Worm (Caenorhabditis elegans) whole organism, L4 larva: ENCODE results near the gene K09F5.4.

Experiments
- D1046.2 ChIP-seq: fragments of 200-800 bp; sonication (Bioruptor generic); IDR thresholded peaks from 2 replicates; pipeline ENCODE4 v1.3.6; 2022; ENCODE audit warnings: missing genetic modification characterization, missing compliant biosample characterization
- F26F4.8 ChIP-seq: fragments of 200-800 bp; sonication (Bioruptor generic); conservative IDR thresholded peaks from 2 replicates; pipeline ENCODE4 v1.3.6; 2022; ENCODE audit warnings: missing genetic modification characterization, missing compliant biosample characterization
- T26A8.4 ChIP-seq: fragments of 200-800 bp; sonication (Bioruptor generic); IDR thresholded peaks from 2 replicates; pipeline ENCODE4 v1.3.6; 2022; ENCODE audit warnings: missing genetic modification characterization, missing compliant biosample characterization
- aha-1 ChIP-seq: fragments of 150-350 bp; peaks from one replicate; lab custom pipeline; 2014; ENCODE audit warnings: missing biosample characterization, missing genetic modification characterization
- ama-1 ChIP-seq: fragments of 150-350 bp; optimal IDR thresholded peaks from 2 replicates; lab custom pipeline; 2014; ENCODE audit warnings: inconsistent platforms, mixed read lengths
- arid-1 ChIP-seq: fragments of 200-800 bp; sonication (Bioruptor generic); conservative IDR thresholded peaks from 2 replicates; pipeline ENCODE4 v1.3.6; 2022; ENCODE audit warnings: missing genetic modification reagents, missing genetic modification characterization, missing compliant biosample characterization
- ceh-82 ChIP-seq: sonication (generic microtip); optimal IDR thresholded peaks from 2 replicates; lab custom pipeline; 2017; ENCODE audit warnings: missing biosample characterization, missing genetic modification characterization
- ces-1 ChIP-seq: fragments of 150-350 bp; sonication (generic microtip); optimal IDR thresholded peaks from 4 replicates; lab custom pipeline; 2014; ENCODE audit warnings: missing biosample characterization, missing genetic modification reagents, missing genetic modification characterization
- daf-12 ChIP-seq: fragments of 150-350 bp; optimal IDR thresholded peaks from 2 replicates; lab custom pipeline; 2014; ENCODE audit warnings: missing biosample characterization, missing genetic modification reagents, missing genetic modification characterization
- daf-16 ChIP-seq, 3 experiments: sonication (generic microtip); optimal IDR thresholded peaks; 2 replicates each; lab custom pipeline; 2016 to 2017; ENCODE audit warnings: missing genetic modification characterization in 3 of 3, missing genetic modification reagents in 3 of 3, mild to moderate bottlenecking in 2 of 3, missing compliant biosample characterization in 2 of 3, missing biosample characterization in 1 of 3, moderate library complexity in 1 of 3
- dpl-1 ChIP-seq: fragments of 150-350 bp; optimal IDR thresholded peaks from 2 replicates; lab custom pipeline; 2014; ENCODE audit warnings: missing biosample characterization, missing genetic modification reagents, missing genetic modification characterization
- duxl-1 ChIP-seq: sonication (generic microtip); optimal IDR thresholded peaks from 2 replicates; lab custom pipeline; 2016; ENCODE audit warnings: mild to moderate bottlenecking, missing genetic modification characterization, moderate library complexity, missing compliant biosample characterization; ENCODE audit not compliant: poor library complexity
- dve-1 ChIP-seq: sonication (generic microtip); optimal IDR thresholded peaks from 2 replicates; lab custom pipeline; 2017; ENCODE audit warnings: antibody characterized with exemption, mild to moderate bottlenecking, missing genetic modification characterization, missing compliant biosample characterization; ENCODE audit not compliant: insufficient read depth
- egl-27 ChIP-seq: sonication (generic microtip); optimal IDR thresholded peaks from 3 replicates; lab custom pipeline; 2017; ENCODE audit warnings: missing biosample characterization, missing genetic modification reagents, missing genetic modification characterization
- fkh-10 ChIP-seq: fragments of 150-350 bp; optimal IDR thresholded peaks from 2 replicates; lab custom pipeline; 2014; ENCODE audit warnings: missing biosample characterization, missing genetic modification reagents, missing genetic modification characterization
- fos-1 ChIP-seq: fragments of 150-350 bp; optimal IDR thresholded peaks from 2 replicates; lab custom pipeline; 2014; ENCODE audit warnings: missing biosample characterization, missing genetic modification characterization
- hlh-11 ChIP-seq: fragments of 200-800 bp; sonication (Bioruptor generic); optimal IDR thresholded peaks from 2 replicates; lab custom pipeline; 2018; ENCODE audit warnings: mild to moderate bottlenecking, missing genetic modification characterization, missing compliant biosample characterization
- hmg-1.1 ChIP-seq: fragments of 200-800 bp; sonication (Bioruptor generic); IDR thresholded peaks from 2 replicates; pipeline ENCODE4 v1.3.6; 2022; ENCODE audit warnings: missing genetic modification reagents, missing genetic modification characterization, missing compliant biosample characterization
- lin-13 ChIP-seq: fragments of 150-350 bp; optimal IDR thresholded peaks from 2 replicates; lab custom pipeline; 2014; ENCODE audit warnings: missing biosample characterization, missing genetic modification reagents, missing genetic modification characterization
- lsy-2 ChIP-seq, 2 experiments: fragments of 150-350 bp in 1 of 2; sonication (generic microtip) in 1 of 2; optimal IDR thresholded peaks; 2 replicates each; lab custom pipeline; 2014 to 2017; ENCODE audit warnings: missing biosample characterization in 2 of 2, missing genetic modification characterization in 2 of 2
- madf-5 ChIP-seq, 2 experiments: fragments of 200-800 bp; sonication (Bioruptor generic); IDR thresholded peaks; 2 replicates each; pipeline ENCODE4 v1.3.6; 2022; ENCODE audit warnings: missing compliant biosample characterization in 2 of 2, missing genetic modification characterization in 2 of 2
- mdt-29 ChIP-seq: fragments of 200-800 bp; sonication (Bioruptor generic); IDR thresholded peaks from 2 replicates; pipeline ENCODE4 v1.3.6; 2022; ENCODE audit warnings: missing genetic modification reagents, missing genetic modification characterization, missing compliant biosample characterization
- mep-1 ChIP-seq: fragments of 150-350 bp; sonication (generic microtip); optimal IDR thresholded peaks from 3 replicates; lab custom pipeline; 2014; ENCODE audit warnings: missing biosample characterization, missing genetic modification characterization
- mes-2 ChIP-seq: sonication (generic microtip); optimal IDR thresholded peaks from 2 replicates; lab custom pipeline; 2016; ENCODE audit warnings: missing genotype, mild to moderate bottlenecking, missing genetic modification characterization, missing compliant biosample characterization; ENCODE audit not compliant: poor library complexity, severe bottlenecking
- mxl-3 ChIP-seq: fragments of 200-800 bp; sonication (Bioruptor generic); optimal IDR thresholded peaks from 2 replicates; lab custom pipeline; 2018; ENCODE audit warnings: mild to moderate bottlenecking, missing genetic modification characterization, missing compliant biosample characterization
- nhr-10 ChIP-seq: fragments of 150-350 bp; optimal IDR thresholded peaks from 2 replicates; lab custom pipeline; 2014; ENCODE audit warnings: missing biosample characterization, missing genetic modification characterization
- nhr-102 ChIP-seq: sonication (generic microtip); optimal IDR thresholded peaks from 2 replicates; lab custom pipeline; 2016; ENCODE audit warnings: mild to moderate bottlenecking, missing genetic modification characterization, moderate library complexity, missing compliant biosample characterization
- nhr-11 ChIP-seq: fragments of 150-350 bp; optimal IDR thresholded peaks from 2 replicates; lab custom pipeline; 2014; ENCODE audit warnings: missing biosample characterization, missing genetic modification characterization
- nhr-28 ChIP-seq: fragments of 150-350 bp; optimal IDR thresholded peaks from 2 replicates; lab custom pipeline; 2014; ENCODE audit warnings: missing biosample characterization, missing genetic modification characterization
- php-3 ChIP-seq: fragments of 200-800 bp; sonication (Bioruptor generic); IDR thresholded peaks from 2 replicates; pipeline ENCODE4 v1.3.6; 2022; ENCODE audit warnings: missing genetic modification reagents, missing genetic modification characterization, missing compliant biosample characterization
- pqm-1 ChIP-seq: sonication (generic microtip); optimal IDR thresholded peaks from 2 replicates; lab custom pipeline; 2017; ENCODE audit warnings: missing biosample characterization, missing genetic modification characterization
- rbr-2 ChIP-seq: sonication (generic microtip); optimal IDR thresholded peaks from 2 replicates; lab custom pipeline; 2016; ENCODE audit warnings: missing genotype, missing genetic modification characterization, missing compliant biosample characterization
- sdz-12 ChIP-seq: fragments of 200-800 bp; sonication (Bioruptor generic); optimal IDR thresholded peaks from 2 replicates; lab custom pipeline; 2018; ENCODE audit warnings: mild to moderate bottlenecking, missing genetic modification characterization, missing compliant biosample characterization
- set-16 ChIP-seq: fragments of 200-800 bp; sonication (Bioruptor generic); IDR thresholded peaks from 2 replicates; pipeline ENCODE4 v1.3.6; 2022; ENCODE audit warnings: missing genetic modification reagents, missing genetic modification characterization, missing compliant biosample characterization
- snpc-1.2 ChIP-seq: fragments of 200-800 bp; sonication (Bioruptor generic); IDR thresholded peaks from 2 replicates; pipeline ENCODE4 v1.3.6; 2022; ENCODE audit warnings: missing genetic modification reagents, missing genetic modification characterization, missing compliant biosample characterization
- spr-3 ChIP-seq: fragments of 200-800 bp; sonication (Bioruptor generic); optimal IDR thresholded peaks from 2 replicates; lab custom pipeline; 2018; ENCODE audit warnings: mild to moderate bottlenecking, missing genetic modification characterization, missing compliant biosample characterization
- unc-130 ChIP-seq: sonication (generic microtip); optimal IDR thresholded peaks from 2 replicates; lab custom pipeline; 2016; ENCODE audit warnings: missing genetic modification reagents, missing genetic modification characterization, missing compliant biosample characterization
- zfp-2 ChIP-seq: sonication (generic microtip); optimal IDR thresholded peaks from 2 replicates; lab custom pipeline; 2016; ENCODE audit warnings: mild to moderate bottlenecking, missing genetic modification characterization, missing compliant biosample characterization
- ztf-11 ChIP-seq: fragments of 150-350 bp; optimal IDR thresholded peaks from 2 replicates; lab custom pipeline; 2014; ENCODE audit warnings: missing biosample characterization, missing genetic modification characterization

Gene K09F5.4

DNA sequence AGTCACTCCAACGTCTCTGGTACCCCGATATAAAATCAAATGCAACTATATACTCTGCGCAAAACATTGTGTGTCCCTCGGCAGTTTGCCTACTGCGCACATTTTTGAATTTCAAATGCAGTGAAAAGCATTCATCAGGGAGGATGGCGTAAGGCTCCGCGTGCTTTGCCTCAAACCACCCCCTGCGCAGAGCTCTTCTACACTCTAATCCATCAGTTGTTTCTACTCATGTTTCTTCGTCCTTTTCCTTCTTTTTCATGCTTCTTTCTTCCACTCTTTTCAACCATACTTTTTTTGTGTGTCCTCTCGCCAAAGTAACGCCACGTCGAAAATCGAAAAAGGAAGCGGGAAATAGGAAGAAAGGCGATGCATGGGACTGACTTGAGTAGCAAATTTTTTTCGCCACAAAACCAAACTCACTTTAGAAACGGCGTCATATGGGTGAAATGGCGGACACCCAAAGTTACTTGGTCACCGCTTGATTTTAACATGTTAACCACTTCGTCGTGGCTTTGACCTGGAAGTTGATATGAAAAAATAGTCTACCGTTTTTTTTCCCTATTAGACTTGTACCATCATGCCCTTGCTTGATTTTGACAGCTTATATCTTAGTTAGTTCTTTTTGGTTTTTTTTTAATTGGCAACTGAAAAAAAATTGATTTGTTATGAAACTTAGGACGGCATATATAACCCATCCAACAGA is 32.0 kb downstream of the K09F5.4 start (continued):
- TF ChIP-seq lsy-2 (tag; optimal IDR thresholded peaks at IDR 0.05; lab: Kevin White, UChicago), result no peak
- peak; percentile 51 for TF ChIP-seq hmg-1.1 (GFP tag; lab: Robert Waterston, UW)
- peak; percentile 16 for TF ChIP-seq mep-1 (tag; lab: Kevin White, UChicago)
- no peak for TF ChIP-seq snpc-1.2 (GFP tag; lab: Robert Waterston, UW)
- no peak for TF ChIP-seq F26F4.8
- no peak for TF ChIP-seq nhr-102
- TF ChIP-seq egl-27 (tag; lab: Kevin White, UChicago), result no peak
- no peak for TF ChIP-seq madf-5 (GFP tag; IDR thresholded peaks at IDR 0.05; lab: Robert Waterston, UW)
- TF ChIP-seq daf-16 (GFP tag; optimal IDR thresholded peaks at IDR 0.05; lab: Kevin White, UChicago), result no peak
- TF ChIP-seq daf-16 (tag; optimal IDR thresholded peaks at IDR 0.05; lab: Kevin White, UChicago), result no peak
- no peak for TF ChIP-seq daf-12 (tag; lab: Kevin White, UChicago)
- TF ChIP-seq T26A8.4 (GFP tag; lab: Robert Waterston, UW), result no peak

DNA sequence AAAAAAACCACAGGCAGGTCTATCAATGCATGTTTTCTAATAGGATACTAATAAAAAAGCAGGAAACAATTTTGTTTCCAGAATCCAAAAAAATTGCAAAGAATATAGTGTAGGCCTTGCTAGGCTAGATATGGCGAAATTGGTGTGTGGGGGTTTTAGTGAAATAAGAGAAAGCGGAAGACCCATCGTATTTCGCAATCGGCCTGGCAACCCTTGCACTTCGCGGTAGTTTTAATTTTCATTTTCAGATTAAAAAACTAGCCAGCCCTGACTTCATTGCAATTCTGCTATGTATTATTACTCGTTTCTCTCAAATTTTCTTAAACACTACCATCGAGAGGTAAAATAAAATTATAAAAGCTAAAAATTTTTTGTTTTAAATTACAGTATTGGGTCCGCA is 35.7 kb downstream of the K09F5.4 start:
- TF ChIP-seq rbr-2, result no peak
- TF ChIP-seq aha-1 (tag; lab: Kevin White, UChicago), result peak; percentile 24

DNA sequence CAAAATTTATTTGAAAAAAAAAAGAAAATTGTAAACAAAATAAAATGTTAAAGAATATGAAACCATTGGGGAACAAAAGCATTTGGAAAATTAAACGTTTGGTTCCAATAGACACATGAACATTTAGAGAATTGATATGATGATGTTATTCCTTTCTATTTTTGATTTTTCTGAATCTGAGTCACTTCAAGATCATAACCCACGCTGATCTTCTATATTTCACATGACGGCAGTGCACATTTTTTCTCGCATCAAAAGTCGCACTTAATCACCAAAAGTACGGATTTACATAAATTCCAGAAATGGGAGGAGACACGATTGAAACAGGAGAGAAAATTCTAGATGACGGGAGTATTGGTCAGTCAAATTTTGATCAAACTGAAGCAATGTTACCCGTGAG is 37.9 kb downstream of the K09F5.4 start, which contains the start of gene F27D9.2:
Gene F27D9.2 (plus strand): TSS at position 301 of the 400 bp plus-strand sequence.
- TF ChIP-seq D1046.2 (GFP tag; lab: Robert Waterston, UW) (no peak), mes-2 (no peak), dpl-1 (GFP tag; lab: Kevin White, UChicago) (no peak), php-3 (no peak), mdt-29 (GFP tag; lab: Robert Waterston, UW) (no peak), aha-1 (tag; lab: Kevin White, UChicago) (no peak), ceh-82 (tag; lab: Kevin White, UChicago) (no peak), zfp-2 (tag; lab: Kevin White, UChicago) (no peak), nhr-11 (tag; lab: Kevin White, UChicago) (no peak), set-16 (GFP tag; lab: Robert Waterston, UW) (no peak), sdz-12 (GFP tag; lab: Kevin White, UChicago) (no peak), daf-16 (GFP tag; optimal IDR thresholded peaks at IDR 0.05; lab: Kevin White, UChicago) (no peak), daf-16 (tag; optimal IDR thresholded peaks at IDR 0.05; lab: Kevin White, UChicago) (no peak), arid-1 (GFP tag; lab: Robert Waterston, UW) (no peak), spr-3 (no peak), mxl-3 (no peak)

DNA sequence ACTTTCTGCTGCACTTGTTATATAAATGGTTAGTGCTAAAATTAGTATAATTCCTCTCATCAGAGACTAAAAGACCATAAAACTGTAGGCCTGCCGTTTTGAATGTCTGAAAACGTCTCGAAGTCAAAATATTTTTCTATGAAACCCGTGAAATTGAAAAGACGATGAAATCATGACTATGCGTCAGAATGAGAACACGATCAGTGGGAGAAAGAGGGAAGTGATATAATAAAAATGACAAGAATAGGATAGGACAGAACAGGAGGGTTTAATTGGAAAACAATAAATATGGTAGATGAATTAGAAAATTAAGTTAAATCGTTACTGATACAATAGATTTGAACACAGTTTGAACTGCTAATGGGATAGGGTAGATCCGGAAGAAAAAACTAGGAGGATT is 39.9 kb downstream of the K09F5.4 start, which contains the start of gene F27D9.7:
Gene F27D9.7 (minus strand): TSS at position 101 of the 400 bp plus-strand sequence.
- peak; percentile 49 for TF ChIP-seq aha-1 (tag; lab: Kevin White, UChicago)
- no peak for TF ChIP-seq ama-1 (lab: Kevin White, UChicago)
- TF ChIP-seq, all 104 proteins: peak for 1

DNA sequence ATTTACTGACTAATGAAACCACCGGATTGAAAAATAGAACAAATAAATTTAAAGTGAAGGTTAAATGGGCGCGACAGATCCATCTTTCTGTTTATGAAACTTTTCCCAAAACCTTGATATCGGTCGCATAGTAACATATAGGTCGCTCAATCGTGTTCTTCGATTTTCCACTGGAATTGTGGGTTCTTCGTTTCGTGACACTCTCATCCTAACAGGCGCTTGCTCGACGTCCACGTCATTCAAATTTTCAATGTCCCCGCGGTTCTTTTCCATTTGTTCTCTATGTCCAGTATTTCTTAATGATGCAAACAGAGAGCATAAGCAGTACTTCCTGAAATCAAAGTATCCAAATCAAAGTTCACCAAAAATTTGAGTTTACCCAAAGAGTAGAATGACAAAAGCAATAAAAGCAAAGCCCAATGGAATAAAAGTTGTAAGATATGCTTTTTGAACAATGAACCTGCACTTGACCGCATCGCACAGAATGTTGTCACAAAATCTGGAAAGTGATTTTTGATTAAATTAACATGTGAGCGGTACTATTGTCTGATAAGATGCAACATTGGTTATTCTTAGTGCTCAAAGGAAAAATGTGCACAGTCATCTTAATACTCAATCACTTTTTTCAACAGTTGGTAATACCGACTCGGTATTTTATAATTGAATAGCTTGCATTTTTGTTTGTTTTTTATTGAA is 43.0 kb downstream of the K09F5.4 start, which contains the start of gene F27D9.13:
Gene F27D9.13 (minus strand): TSS at position 51 of the 696 bp plus-strand sequence.
- TF ChIP-seq unc-130 (GFP tag; lab: Kevin White, UChicago), result no peak
- TF ChIP-seq fos-1 (tag; lab: Kevin White, UChicago), result no peak
- no peak for TF ChIP-seq T26A8.4 (GFP tag; lab: Robert Waterston, UW)
- TF ChIP-seq duxl-1, result no peak
- no peak for TF ChIP-seq lsy-2 (tag; optimal IDR thresholded peaks at IDR 0.05; lab: Kevin White, UChicago)
- no peak for TF ChIP-seq lin-13
- no peak for TF ChIP-seq ces-1 (GFP tag; lab: Kevin White, UChicago)
- peak; percentile 12 for TF ChIP-seq hlh-11 (tag; lab: Kevin White, UChicago)
- TF ChIP-seq fkh-10 (GFP tag; lab: Kevin White, UChicago), result no peak
- TF ChIP-seq nhr-10 (tag; lab: Kevin White, UChicago), result no peak
- TF ChIP-seq ztf-11 (tag; lab: Kevin White, UChicago), result no peak
- TF ChIP-seq mdt-29 (GFP tag; lab: Robert Waterston, UW), result no peak
- TF ChIP-seq pqm-1 (tag; lab: Kevin White, UChicago), result peak; percentile 3
- peak; percentile 17 for TF ChIP-seq dve-1 (tag; lab: Kevin White, UChicago)
- no peak for TF ChIP-seq ceh-82 (tag; lab: Kevin White, UChicago)
- TF ChIP-seq nhr-28 (tag; lab: Kevin White, UChicago), result peak; percentile 21
- no peak for TF ChIP-seq F26F4.8
- no peak for TF ChIP-seq D1046.2 (GFP tag; lab: Robert Waterston, UW)
